Worm (Caenorhabditis elegans) whole organism, mixed stage, embryonic: ENCODE data around the gene egal-1.
A peak's percentile ranks its signal among the peaks of the same experiment; 100 is the strongest.

Source experiments
- M03D4.4 ChIP-seq: sonication (generic microtip); optimal IDR thresholded peaks from 2 replicates; lab custom pipeline; 2017; ENCODE audit warnings: mild to moderate bottlenecking, missing genetic modification characterization, missing compliant biosample characterization
- bed-3 ChIP-seq: fragments of 200-800 bp; sonication (Bioruptor generic); optimal IDR thresholded peaks from 3 replicates; lab custom pipeline; 2018; ENCODE audit warnings: mild to moderate bottlenecking, missing genetic modification characterization, moderate library complexity, missing compliant biosample characterization
- blmp-1 ChIP-seq: fragments of 150-350 bp; optimal IDR thresholded peaks from 2 replicates; lab custom pipeline; 2014; ENCODE audit warnings: missing biosample characterization, missing genetic modification characterization
- ceh-83 ChIP-seq: fragments of 200-800 bp; sonication (Bioruptor generic); optimal IDR thresholded peaks from 2 replicates; lab custom pipeline; 2018; ENCODE audit warnings: mild to moderate bottlenecking, missing genetic modification characterization, missing compliant biosample characterization
- ces-1 ChIP-seq: fragments of 150-350 bp; optimal IDR thresholded peaks from 2 replicates; lab custom pipeline; 2014; ENCODE audit warnings: missing biosample characterization, missing genetic modification reagents, missing genetic modification characterization
- drap-1 ChIP-seq: fragments of 200-800 bp; sonication (Bioruptor generic); optimal IDR thresholded peaks from 3 replicates; lab custom pipeline; 2018; ENCODE audit warnings: mild to moderate bottlenecking, missing genetic modification characterization, missing compliant biosample characterization
- elt-1 ChIP-seq: sonication (generic microtip); optimal IDR thresholded peaks from 2 replicates; lab custom pipeline; 2017; ENCODE audit warnings: missing genetic modification characterization, mild to moderate bottlenecking, missing compliant biosample characterization, antibody characterized with exemption, moderate library complexity, borderline replicate concordance; ENCODE audit not compliant: insufficient read depth
- elt-3 ChIP-seq: fragments of 150-350 bp; optimal IDR thresholded peaks from 2 replicates; lab custom pipeline; 2014; ENCODE audit warnings: missing biosample characterization, missing genetic modification characterization
- flh-1 ChIP-seq: fragments of 200-800 bp; sonication (Bioruptor generic); optimal IDR thresholded peaks from 2 replicates; lab custom pipeline; 2018; ENCODE audit warnings: mild to moderate bottlenecking, missing genetic modification characterization, moderate library complexity, missing compliant biosample characterization
- ham-2 ChIP-seq: fragments of 200-800 bp; sonication (Bioruptor generic); optimal IDR thresholded peaks from 2 replicates; lab custom pipeline; 2018; ENCODE audit warnings: mild to moderate bottlenecking, missing genetic modification characterization, missing compliant biosample characterization
- lin-13 ChIP-seq: fragments of 150-350 bp; optimal IDR thresholded peaks from 2 replicates; lab custom pipeline; 2014; ENCODE audit warnings: missing biosample characterization, missing genetic modification characterization
- lsy-2 ChIP-seq: fragments of 150-350 bp; optimal IDR thresholded peaks from 2 replicates; lab custom pipeline; 2014; ENCODE audit warnings: missing biosample characterization, missing genetic modification characterization
- mab-5 ChIP-seq: fragments of 150-350 bp; optimal IDR thresholded peaks from 2 replicates; lab custom pipeline; 2014; ENCODE audit warnings: missing biosample characterization, missing genetic modification characterization
- mls-2 ChIP-seq: sonication (generic microtip); optimal IDR thresholded peaks from 2 replicates; lab custom pipeline; 2016; ENCODE audit warnings: mild to moderate bottlenecking, missing genetic modification characterization, moderate library complexity, missing compliant biosample characterization
- nhr-12 ChIP-seq: fragments of 150-350 bp; optimal IDR thresholded peaks from 2 replicates; lab custom pipeline; 2014; ENCODE audit warnings: missing biosample characterization, missing genetic modification characterization
- nhr-2 ChIP-seq: fragments of 150-350 bp; optimal IDR thresholded peaks from 2 replicates; lab custom pipeline; 2014; ENCODE audit warnings: missing biosample characterization, missing genetic modification characterization
- nhr-237 ChIP-seq: fragments of 150-350 bp; optimal IDR thresholded peaks from 2 replicates; lab custom pipeline; 2014; ENCODE audit warnings: missing biosample characterization, missing genetic modification characterization
- nhr-28 ChIP-seq: fragments of 150-350 bp; optimal IDR thresholded peaks from 2 replicates; lab custom pipeline; 2014; ENCODE audit warnings: missing biosample characterization, missing genetic modification characterization
- nhr-76 ChIP-seq: sonication (generic microtip); optimal IDR thresholded peaks from 2 replicates; lab custom pipeline; 2017; ENCODE audit warnings: missing biosample characterization, missing genetic modification characterization
- pha-4 ChIP-seq: fragments of 150-350 bp; optimal IDR thresholded peaks from 2 replicates; lab custom pipeline; 2018; ENCODE audit warnings: missing biosample characterization, missing genetic modification reagents, missing genetic modification characterization
- sptf-1 ChIP-seq: sonication (generic microtip); optimal IDR thresholded peaks from 2 replicates; lab custom pipeline; 2017; ENCODE audit warnings: mild to moderate bottlenecking, missing genetic modification characterization, moderate library complexity, missing compliant biosample characterization
- tbx-8 ChIP-seq: fragments of 200-800 bp; sonication (Bioruptor generic); optimal IDR thresholded peaks from 2 replicates; lab custom pipeline; 2018; ENCODE audit warnings: mild to moderate bottlenecking, missing genetic modification characterization, moderate library complexity, missing compliant biosample characterization
- unc-120 ChIP-seq: sonication (generic microtip); optimal IDR thresholded peaks from 2 replicates; lab custom pipeline; 2017; ENCODE audit warnings: missing genetic modification characterization, missing compliant biosample characterization; ENCODE audit not compliant: poor library complexity, severe bottlenecking
- unc-39 ChIP-seq: fragments of 150-350 bp; optimal IDR thresholded peaks from 2 replicates; lab custom pipeline; 2014; ENCODE audit warnings: missing biosample characterization, missing genetic modification characterization
- unc-62 ChIP-seq: fragments of 150-350 bp; optimal IDR thresholded peaks from 2 replicates; lab custom pipeline; 2014; ENCODE audit warnings: missing biosample characterization, missing genetic modification reagents, missing genetic modification characterization
- ztf-11 ChIP-seq: fragments of 150-350 bp; optimal IDR thresholded peaks from 2 replicates; lab custom pipeline; 2014; ENCODE audit warnings: missing biosample characterization, missing genetic modification characterization

The egal-1 gene

ce11 chrIV:5824493-5824892 lies at the start of gene egal-1:
TSS of gene egal-1 (plus strand) at chrIV:5824793.
- TF ChIP-seq pha-4 (tag; lab: Kevin White, UChicago), result no peak

ce11 chrIV:5778342-5778741 lies 46.3 kb upstream of the egal-1 start:
- no peak for TF ChIP-seq flh-1 (GFP tag; lab: Kevin White, UChicago)
- no peak for TF ChIP-seq blmp-1 (tag; lab: Kevin White, UChicago)
- no peak for TF ChIP-seq unc-62 (GFP tag; lab: Kevin White, UChicago)
- no peak for TF ChIP-seq lin-13 (tag; lab: Kevin White, UChicago)
- no peak for TF ChIP-seq unc-39 (tag; lab: Kevin White, UChicago)
- TF ChIP-seq mab-5 (tag; lab: Kevin White, UChicago), result no peak
- no peak for TF ChIP-seq nhr-12
- no peak for TF ChIP-seq mls-2 (tag; lab: Kevin White, UChicago)
- no peak for TF ChIP-seq elt-1 (tag; lab: Kevin White, UChicago)
- no peak for TF ChIP-seq bed-3 (GFP tag; lab: Kevin White, UChicago)

- TF ChIP-seq nhr-2, result no peak
- no peak for TF ChIP-seq M03D4.4
- no peak for TF ChIP-seq flh-1 (GFP tag; lab: Kevin White, UChicago)
- no peak for TF ChIP-seq nhr-12
- no peak for TF ChIP-seq ham-2 (GFP tag; lab: Kevin White, UChicago)
- no peak for TF ChIP-seq nhr-237
- no peak for TF ChIP-seq drap-1 (GFP tag; lab: Kevin White, UChicago)
- TF ChIP-seq sptf-1 (tag; lab: Kevin White, UChicago), result no peak
- no peak for TF ChIP-seq mls-2 (tag; lab: Kevin White, UChicago)
- no peak for TF ChIP-seq unc-120 (tag; lab: Kevin White, UChicago)
- TF ChIP-seq nhr-76 (tag; lab: Kevin White, UChicago), result no peak
- no peak for TF ChIP-seq lin-13 (tag; lab: Kevin White, UChicago)
- TF ChIP-seq blmp-1 (tag; lab: Kevin White, UChicago), result no peak
Observed at ce11 chrIV:5779537-5779936, 45.1 kb upstream of the egal-1 start.

DNA sequence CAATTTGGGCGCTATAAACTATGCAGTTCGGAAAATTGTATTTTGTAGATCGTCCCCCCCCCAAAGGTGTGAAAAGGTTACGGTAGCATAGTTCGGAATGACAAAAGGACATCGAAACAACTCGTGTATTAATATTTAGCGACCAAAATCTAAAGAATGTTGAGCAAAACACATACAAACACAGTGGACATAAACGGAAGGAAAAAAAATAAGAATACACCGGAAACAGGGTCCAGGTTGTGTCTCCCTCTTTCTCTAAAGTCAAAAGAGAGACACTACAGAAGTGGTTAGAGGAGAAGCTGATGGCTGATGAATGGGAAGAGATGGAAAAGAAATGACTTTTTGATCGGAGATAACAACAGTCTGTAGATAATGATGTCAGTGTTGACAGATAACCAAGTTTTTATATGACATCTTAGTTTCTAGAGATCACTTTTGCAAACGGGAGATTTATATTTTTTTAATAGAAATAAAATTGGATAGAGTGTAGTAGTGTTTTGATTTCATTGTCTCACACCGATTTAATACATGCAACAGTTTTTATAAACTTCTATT lies 44.3 kb upstream of the egal-1 start:
- TF ChIP-seq sptf-1 (tag; lab: Kevin White, UChicago) (no peak), elt-1 (tag; lab: Kevin White, UChicago) (peak; percentile 38)

ce11 chrIV:5783675-5784074 lies 40.9 kb upstream of the egal-1 start:
- TF ChIP-seq lin-13 (tag; lab: Kevin White, UChicago), result no peak
- TF ChIP-seq nhr-28 (tag; lab: Kevin White, UChicago), result no peak

- TF ChIP-seq unc-120 (tag; lab: Kevin White, UChicago) (no peak), tbx-8 (GFP tag; lab: Kevin White, UChicago) (no peak), lsy-2 (no peak), ces-1 (GFP tag; lab: Kevin White, UChicago) (no peak), nhr-76 (tag; lab: Kevin White, UChicago) (no peak), ceh-83 (GFP tag; lab: Kevin White, UChicago) (no peak), nhr-2 (no peak), elt-1 (tag; lab: Kevin White, UChicago) (no peak), blmp-1 (tag; lab: Kevin White, UChicago) (no peak), ham-2 (GFP tag; lab: Kevin White, UChicago) (no peak), bed-3 (GFP tag; lab: Kevin White, UChicago) (no peak)
Observed at ce11 chrIV:5790993-5791392, 33.6 kb upstream of the egal-1 start, which contains the start of gene C31H1.2. TSS of gene C31H1.2 (plus strand) at chrIV:5791293.

DNA sequence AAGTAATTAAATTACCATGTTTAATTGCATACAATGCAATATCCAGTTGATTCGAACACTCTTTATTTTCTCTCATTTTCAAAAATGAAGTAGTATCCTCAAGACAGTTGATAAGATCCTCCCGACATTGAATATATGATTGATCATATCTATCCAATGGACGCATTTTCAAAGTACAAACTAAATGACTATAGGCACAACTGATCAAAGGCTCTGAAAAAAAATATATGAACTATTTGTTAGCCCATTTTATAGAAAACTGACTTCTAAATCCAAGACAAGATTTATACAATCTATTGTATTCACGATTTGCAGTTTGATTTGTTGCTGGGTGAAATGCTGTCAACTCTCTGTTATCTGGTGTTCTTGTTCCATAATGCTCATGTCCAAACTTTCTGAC lies 29.1 kb upstream of the egal-1 start:
- no peak for TF ChIP-seq ztf-11 (tag; lab: Kevin White, UChicago)
- TF ChIP-seq elt-3, result no peak
- no peak for TF ChIP-seq blmp-1 (tag; lab: Kevin White, UChicago)
- TF ChIP-seq tbx-8 (GFP tag; lab: Kevin White, UChicago), result no peak
- TF ChIP-seq, all 35 proteins: peak for 0
